Fruit fly (Drosophila melanogaster) S2 (cell line): Measurements from ENCODE around the gene Ciz1.

Experiments used
- CG8478 ChIP-seq: fragments of >200 bp; optimal IDR thresholded peaks from 2 replicates; lab custom pipeline; 2018
- CTCF ChIP-seq, 2 experiments: fragments of >200 bp; optimal IDR thresholded peaks; 2 replicates each; lab custom pipeline; 2018

- TF ChIP-seq CTCF (optimal IDR thresholded peaks at IDR 0.05; lab: Kevin White, UChicago) (no peak), CG8478 (lab: Kevin White, UChicago) (no peak)
Measured at dm6 chr3L:9815705-9816104, 48.7 kb upstream of the Ciz1 start.
